Worm (Caenorhabditis elegans) whole organism, midembryonic: ENCODE measurements around the gene srsx-24.
"Not testable (repeated sequence)": the region's sequence is repeated elsewhere in the genome, so short reads cannot be mapped to it uniquely, and the experiment has no call there.

Experiments
- T22C8.4 ChIP-seq: fragments of 200-800 bp; sonication (Bioruptor generic); IDR thresholded peaks from 2 replicates; pipeline ENCODE4 v1.3.6; 2022; ENCODE audit warnings: missing genetic modification characterization, missing compliant biosample characterization
- cog-1 ChIP-seq: sonication (generic microtip); optimal IDR thresholded peaks from 2 replicates; lab custom pipeline; 2016; ENCODE audit warnings: missing genetic modification characterization, missing compliant biosample characterization
- flt-1 ChIP-seq: fragments of 200-800 bp; sonication (Bioruptor generic); IDR thresholded peaks from 2 replicates; pipeline ENCODE4 v1.3.6; 2022; ENCODE audit warnings: missing genetic modification characterization, missing compliant biosample characterization
- klf-2 ChIP-seq: fragments of 200-800 bp; sonication (Bioruptor generic); conservative IDR thresholded peaks from 2 replicates; pipeline ENCODE4 v1.3.6; 2022; ENCODE audit warnings: missing genetic modification reagents, missing genetic modification characterization, missing compliant biosample characterization
- med-1 ChIP-seq: sonication (generic microtip); optimal IDR thresholded peaks from 2 replicates; lab custom pipeline; 2017; ENCODE audit warnings: missing genetic modification characterization, mild to moderate bottlenecking, missing compliant biosample characterization, antibody characterized with exemption, missing genetic modification reagents; ENCODE audit not compliant: insufficient read depth
- ref-1 ChIP-seq: fragments of 200-800 bp; sonication (Bioruptor generic); conservative IDR thresholded peaks from 2 replicates; pipeline ENCODE4 v1.3.6; 2022; ENCODE audit warnings: missing genetic modification reagents, missing genetic modification characterization, missing compliant biosample characterization
- tab-1 ChIP-seq: fragments of 200-800 bp; sonication (Bioruptor generic); IDR thresholded peaks from 2 replicates; pipeline ENCODE4 v1.3.6; 2022; ENCODE audit warnings: missing genetic modification characterization, missing compliant biosample characterization
- ztf-23 ChIP-seq: fragments of 200-800 bp; sonication (Bioruptor generic); IDR thresholded peaks from 2 replicates; pipeline ENCODE4 v1.3.6; 2022; ENCODE audit warnings: missing genetic modification reagents, missing genetic modification characterization, missing compliant biosample characterization
- ztf-29 ChIP-seq: fragments of 200-800 bp; sonication (Bioruptor generic); IDR thresholded peaks from 2 replicates; pipeline ENCODE4 v1.3.6; 2022; ENCODE audit warnings: missing genetic modification reagents, missing genetic modification characterization, missing compliant biosample characterization

The srsx-24 gene

ce11 chrV:7343522-7343921, 35.8 kb downstream of the srsx-24 start, which contains the start of gene srh-244:
srh-244 (plus strand) TSS chrV:7343822.
- no peak for TF ChIP-seq ztf-23 (GFP tag; lab: Robert Waterston, UW)
- TF ChIP-seq flt-1 (GFP tag; lab: Robert Waterston, UW) = no peak
- TF ChIP-seq T22C8.4 (GFP tag; lab: Robert Waterston, UW) = no peak
- TF ChIP-seq ztf-29 = no peak
- TF ChIP-seq tab-1 (GFP tag; lab: Robert Waterston, UW) = no peak
- TF ChIP-seq cog-1 (tag; lab: Kevin White, UChicago) = no peak
- no peak for TF ChIP-seq klf-2 (GFP tag; lab: Robert Waterston, UW)
- no peak for TF ChIP-seq med-1 (GFP tag; lab: Kevin White, UChicago)
- TF ChIP-seq ref-1 = no peak

ce11 chrV:7341942-7342341, 37.3 kb downstream of the srsx-24 start, which contains the start of the genes nhr-263 and nhr-148:
nhr-263 (minus strand) TSS chrV:7342042.
nhr-148 (plus strand) TSS chrV:7342156.
- TF ChIP-seq ref-1 (no peak), flt-1 (GFP tag; lab: Robert Waterston, UW) (no peak), ztf-29 (no peak), med-1 (GFP tag; lab: Kevin White, UChicago) (no peak), tab-1 (GFP tag; lab: Robert Waterston, UW) (no peak), cog-1 (tag; lab: Kevin White, UChicago) (no peak), T22C8.4 (GFP tag; lab: Robert Waterston, UW) (no peak), ztf-23 (GFP tag; lab: Robert Waterston, UW) (no peak), klf-2 (GFP tag; lab: Robert Waterston, UW) (no peak)

ce11 chrV:7339831-7340230, 39.5 kb downstream of the srsx-24 start, which contains the start of gene srh-187:
srh-187 (minus strand) TSS chrV:7339931.
- no peak for TF ChIP-seq med-1 (GFP tag; lab: Kevin White, UChicago)
- no peak for TF ChIP-seq ztf-29
- no peak for TF ChIP-seq cog-1 (tag; lab: Kevin White, UChicago)
- no peak for TF ChIP-seq klf-2 (GFP tag; lab: Robert Waterston, UW)
- no peak for TF ChIP-seq flt-1 (GFP tag; lab: Robert Waterston, UW)
- TF ChIP-seq ztf-23 (GFP tag; lab: Robert Waterston, UW) = no peak
- no peak for TF ChIP-seq ref-1
- no peak for TF ChIP-seq T22C8.4 (GFP tag; lab: Robert Waterston, UW)
- no peak for TF ChIP-seq tab-1 (GFP tag; lab: Robert Waterston, UW)

ce11 chrV:7337218-7337617, 42.1 kb downstream of the srsx-24 start, which contains the start of gene F10G2.7:
F10G2.7 (minus strand) TSS chrV:7337318.
- not testable (repeated sequence) for TF ChIP-seq cog-1 (tag; lab: Kevin White, UChicago); ztf-23 (GFP tag; lab: Robert Waterston, UW); flt-1 (GFP tag; lab: Robert Waterston, UW)

ce11 chrV:7332253-7332652, 47.0 kb downstream of the srsx-24 start, which contains the start of gene F10G2.1:
F10G2.1 (plus strand) TSS chrV:7332553.
- TF ChIP-seq ref-1 (no peak), T22C8.4 (GFP tag; lab: Robert Waterston, UW) (no peak), flt-1 (GFP tag; lab: Robert Waterston, UW) (no peak), med-1 (GFP tag; lab: Kevin White, UChicago) (no peak), klf-2 (GFP tag; lab: Robert Waterston, UW) (no peak), ztf-23 (GFP tag; lab: Robert Waterston, UW) (no peak), cog-1 (tag; lab: Kevin White, UChicago) (no peak), tab-1 (GFP tag; lab: Robert Waterston, UW) (no peak), ztf-29 (no peak)

- TF ChIP-seq med-1 (GFP tag; lab: Kevin White, UChicago) = no peak
These were observed 48.4 kb downstream of the srsx-24 start, which contains the start of gene F10G2.2 for ce11 chrV:7330868-7331267. F10G2.2 (plus strand) TSS chrV:7331168.

- TF ChIP-seq ztf-29 = no peak
- no peak for TF ChIP-seq klf-2 (GFP tag; lab: Robert Waterston, UW)
- no peak for TF ChIP-seq cog-1 (tag; lab: Kevin White, UChicago)
- no peak for TF ChIP-seq ref-1
- TF ChIP-seq tab-1 (GFP tag; lab: Robert Waterston, UW) = no peak
- TF ChIP-seq T22C8.4 (GFP tag; lab: Robert Waterston, UW) = no peak
- no peak for TF ChIP-seq flt-1 (GFP tag; lab: Robert Waterston, UW)
- TF ChIP-seq med-1 (GFP tag; lab: Kevin White, UChicago) = no peak
- no peak for TF ChIP-seq ztf-23 (GFP tag; lab: Robert Waterston, UW)
These were observed 51.2 kb downstream of the srsx-24 start, which contains the start of gene clec-7 for ce11 chrV:7328092-7328491. clec-7 (plus strand) TSS chrV:7328392.
